Fruit fly (Drosophila melanogaster): Measurements from ENCODE around the gene HemK2.
A peak's percentile ranks its signal among the peaks of the same experiment; 100 is the strongest.

DNA sequence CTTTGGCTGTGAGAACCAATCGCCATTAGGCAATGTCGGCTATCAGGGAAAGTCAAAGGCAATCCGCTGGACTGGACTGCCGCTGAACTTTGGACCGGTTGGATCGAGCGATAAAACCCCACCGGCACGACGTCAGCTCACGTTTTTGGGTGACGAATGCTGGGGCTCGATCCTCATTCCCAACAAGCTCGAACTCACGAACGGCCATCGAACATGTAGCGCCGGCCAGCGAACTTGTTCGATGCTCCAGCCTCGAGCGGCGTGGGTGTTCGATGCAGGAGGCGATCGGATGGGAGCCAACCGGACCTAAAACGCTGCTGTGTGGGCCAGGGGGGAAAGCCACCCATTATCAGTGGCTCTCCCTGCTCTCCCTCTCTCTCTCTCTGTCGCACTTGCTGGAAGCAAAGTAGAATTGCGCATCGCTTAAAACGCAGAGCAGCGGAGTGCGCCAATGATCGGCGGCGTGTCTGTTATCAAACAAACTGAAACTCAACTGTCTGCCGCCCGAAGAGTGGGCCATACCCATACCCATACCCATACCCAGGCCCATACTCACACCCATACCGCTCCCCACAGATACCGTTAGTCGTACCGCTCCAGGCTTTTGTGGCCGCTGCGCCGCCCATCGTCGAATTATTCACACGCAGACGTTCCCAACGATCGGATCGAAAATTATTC is 45.3 kb upstream of the HemK2 start, which contains the start of gene daw:
- TF ChIP-seq CG14655 (GFP tag; optimal IDR thresholded peaks at IDR 0.05) (peak; percentile 55), Ets98B (GFP tag; IDR thresholded peaks at IDR 0.05) (peak; percentile 72)
